Worm (Caenorhabditis elegans) whole organism, L1 larva: Measurements from ENCODE around the gene Y97E10AR.4.
A peak's percentile ranks its signal among the peaks of the same experiment; 100 is the strongest.

ENCODE experiments used
- blmp-1 ChIP-seq: fragments of 150-350 bp; optimal IDR thresholded peaks from 2 replicates; lab custom pipeline; 2014; ENCODE audit warnings: missing biosample characterization, missing genetic modification characterization
- dsc-1 ChIP-seq: sonication (generic microtip); optimal IDR thresholded peaks from 2 replicates; lab custom pipeline; 2016; ENCODE audit warnings: mild to moderate bottlenecking, missing genetic modification characterization, missing compliant biosample characterization
- egl-27 ChIP-seq, 2 experiments: fragments of 150-350 bp in 1 of 2; sonication (generic microtip); optimal IDR thresholded peaks; 3 replicates each; lab custom pipeline; 2017 to 2018; ENCODE audit warnings: missing biosample characterization in 2 of 2, missing genetic modification characterization in 2 of 2, missing genetic modification reagents in 2 of 2
- fkh-4 ChIP-seq: sonication (generic microtip); optimal IDR thresholded peaks from 2 replicates; lab custom pipeline; 2016; ENCODE audit warnings: missing compliant biosample characterization, missing genetic modification characterization, borderline replicate concordance
- lin-13 ChIP-seq: fragments of 150-350 bp; optimal IDR thresholded peaks from 2 replicates; lab custom pipeline; 2014; ENCODE audit warnings: missing biosample characterization, missing genetic modification reagents, missing genetic modification characterization
- unc-130 ChIP-seq: fragments of 150-350 bp; optimal IDR thresholded peaks from 2 replicates; lab custom pipeline; 2017; ENCODE audit warnings: missing biosample characterization, missing genetic modification characterization, inconsistent platforms
- xbp-1 ChIP-seq: sonication (generic microtip); optimal IDR thresholded peaks from 2 replicates; lab custom pipeline; 2016; ENCODE audit warnings: missing genetic modification characterization, missing compliant biosample characterization

Gene Y97E10AR.4

DNA sequence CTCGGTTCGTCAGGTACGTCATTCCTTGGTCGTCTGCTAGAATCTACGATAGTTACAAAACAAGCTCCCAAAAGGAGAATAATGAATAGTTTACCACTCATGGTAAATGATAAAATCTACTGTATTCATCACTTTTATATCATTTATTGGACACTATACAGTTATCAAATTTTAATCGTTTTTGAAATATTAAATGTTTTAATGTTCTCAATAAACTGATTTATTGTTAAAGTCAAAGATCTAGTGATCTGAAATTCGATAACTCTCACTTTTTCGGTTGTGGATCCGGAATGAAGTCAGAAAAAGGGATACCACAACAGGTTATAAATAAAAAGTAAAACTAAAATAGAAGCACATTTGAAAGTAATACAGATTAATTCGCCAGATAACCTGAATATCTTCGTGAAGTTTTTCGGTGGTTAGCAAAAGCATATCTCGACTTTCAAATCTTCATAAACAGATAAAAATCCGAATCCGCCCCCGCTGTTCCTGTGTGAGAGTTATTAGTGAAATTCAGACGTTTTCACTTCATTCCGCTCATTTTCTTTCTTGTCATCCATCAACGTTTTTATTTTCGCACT lies 51.2 kb downstream of the Y97E10AR.4 start, which contains the start of the genes clec-217 and F26D11.2:
Gene clec-217, minus strand, starts transcription at position 101 of the 581 bp plus-strand sequence.
Gene F26D11.2, plus strand, starts transcription at position 531 of the 581 bp plus-strand sequence.
- no peak for TF ChIP-seq lin-13 (GFP tag; lab: Kevin White, UChicago)
- no peak for TF ChIP-seq dsc-1 (tag; lab: Kevin White, UChicago)
- TF ChIP-seq blmp-1 (tag; lab: Kevin White, UChicago) = peak; percentile 40
- TF ChIP-seq unc-130 = no peak
- no peak for TF ChIP-seq egl-27 (tag; optimal IDR thresholded peaks at IDR 0.05; lab: Kevin White, UChicago)
- no peak for TF ChIP-seq xbp-1 (tag; lab: Kevin White, UChicago)
- TF ChIP-seq fkh-4 (tag; lab: Kevin White, UChicago) = no peak
